Fruit fly (Drosophila melanogaster) whole organism, adult: ENCODE results near the gene CG10479.

Experiments used
- CG11617 ChIP-seq: fragments of 200-800 bp; sonication (Bioruptor generic); optimal IDR thresholded peaks from 2 replicates; lab custom pipeline; 2017; ENCODE audit warnings: mild to moderate bottlenecking, missing biosample characterization, missing genetic modification reagents, missing genetic modification characterization
- CG12768 ChIP-seq: fragments of 200-800 bp; sonication (Bioruptor generic); optimal IDR thresholded peaks from 2 replicates; lab custom pipeline; 2017; ENCODE audit warnings: missing biosample characterization, missing genetic modification characterization, mild to moderate bottlenecking, moderate library complexity, missing genetic modification reagents
- CG14711 ChIP-seq: fragments of 200-800 bp; sonication (Bioruptor generic); optimal IDR thresholded peaks from 2 replicates; lab custom pipeline; 2018; ENCODE audit warnings: missing biosample characterization, mild to moderate bottlenecking, missing genetic modification characterization, moderate library complexity
- CG1620 ChIP-seq: fragments of 200-800 bp; sonication (Bioruptor generic); optimal IDR thresholded peaks from 2 replicates; lab custom pipeline; 2016; ENCODE audit warnings: missing biosample characterization, missing genetic modification characterization
- CG33017 ChIP-seq: fragments of 200-800 bp; sonication (Bioruptor generic); optimal IDR thresholded peaks from 2 replicates; lab custom pipeline; 2018; ENCODE audit warnings: missing biosample characterization, mild to moderate bottlenecking, missing genetic modification characterization, moderate library complexity
- CG5204 ChIP-seq: fragments of 200-800 bp; sonication (Bioruptor generic); optimal IDR thresholded peaks from 2 replicates; lab custom pipeline; 2016; ENCODE audit warnings: missing biosample characterization, missing genetic modification characterization
- CG7045 ChIP-seq: fragments of 200-800 bp; sonication (Bioruptor generic); optimal IDR thresholded peaks from 2 replicates; lab custom pipeline; 2017; ENCODE audit warnings: missing biosample characterization, mild to moderate bottlenecking, missing genetic modification characterization
- CG7101 ChIP-seq: fragments of 200-800 bp; sonication (Bioruptor generic); optimal IDR thresholded peaks from 2 replicates; lab custom pipeline; 2018; ENCODE audit warnings: missing biosample characterization, mild to moderate bottlenecking, missing genetic modification characterization, moderate library complexity
- Clk ChIP-seq: fragments of 200-800 bp; sonication (Bioruptor generic); optimal IDR thresholded peaks from 2 replicates; lab custom pipeline; 2017; ENCODE audit warnings: missing biosample characterization, missing genetic modification characterization
- Crg-1 ChIP-seq: fragments of 200-800 bp; sonication (Bioruptor generic); optimal IDR thresholded peaks from 2 replicates; lab custom pipeline; 2016; ENCODE audit warnings: missing biosample characterization, missing genetic modification characterization
- Hr96 ChIP-seq: fragments of 200-800 bp; sonication (Bioruptor generic); optimal IDR thresholded peaks from 2 replicates; lab custom pipeline; 2016; ENCODE audit warnings: missing biosample characterization, missing genetic modification characterization
- Mnt ChIP-seq: fragments of 200-800 bp; sonication (Bioruptor generic); optimal IDR thresholded peaks from 2 replicates; lab custom pipeline; 2016; ENCODE audit warnings: missing biosample characterization, mild to moderate bottlenecking, missing genetic modification characterization
- bab1 ChIP-seq: fragments of 200-800 bp; sonication (Bioruptor generic); optimal IDR thresholded peaks from 3 replicates; lab custom pipeline; 2019; ENCODE audit warnings: missing biosample characterization, mild to moderate bottlenecking, missing genetic modification characterization, moderate library complexity
- cic ChIP-seq: fragments of 200-800 bp; sonication (Bioruptor generic); optimal IDR thresholded peaks from 2 replicates; lab custom pipeline; 2017; ENCODE audit warnings: missing biosample characterization, mild to moderate bottlenecking, missing genetic modification characterization, moderate library complexity
- cnc ChIP-seq, 2 experiments: fragments of >200 bp; optimal IDR thresholded peaks; 2 replicates each; lab custom pipeline; 2017
- kay ChIP-seq: fragments of 200-800 bp; sonication (Bioruptor generic); peaks from one replicate; lab custom pipeline; 2016; ENCODE audit warnings: missing biosample characterization, missing genetic modification characterization, borderline replicate concordance
- ovo ChIP-seq: fragments of 200-800 bp; sonication (Bioruptor generic); optimal IDR thresholded peaks from 2 replicates; lab custom pipeline; 2016; ENCODE audit warnings: missing biosample characterization, missing genetic modification characterization
- pad ChIP-seq: fragments of 200-800 bp; sonication (Bioruptor generic); optimal IDR thresholded peaks from 3 replicates; lab custom pipeline; 2017; ENCODE audit warnings: missing biosample characterization, missing genetic modification characterization, mild to moderate bottlenecking, moderate library complexity, missing genetic modification reagents
- tj ChIP-seq: fragments of 200-800 bp; sonication (Bioruptor generic); optimal IDR thresholded peaks from 3 replicates; lab custom pipeline; 2017; ENCODE audit warnings: missing biosample characterization, mild to moderate bottlenecking, missing genetic modification characterization, moderate library complexity
- toe ChIP-seq: fragments of 200-800 bp; sonication (Bioruptor generic); optimal IDR thresholded peaks from 2 replicates; lab custom pipeline; 2016; ENCODE audit warnings: missing biosample characterization, missing genetic modification characterization

CG10479 gene

dm6 chr3L:5941086-5941485 lies 34.7 kb downstream of the CG10479 start:
- TF ChIP-seq ovo (GFP tag; lab: Kevin White, UChicago) (no peak), tj (no peak), bab1 (no peak), CG33017 (no peak), cnc (optimal IDR thresholded peaks at IDR 0.05; lab: Kevin White, UChicago) (no peak), CG12768 (no peak), Mnt (GFP tag; lab: Kevin White, UChicago) (no peak), kay (GFP tag; lab: Kevin White, UChicago) (no peak), CG7045 (GFP tag; lab: Kevin White, UChicago) (no peak), pad (GFP tag; lab: Kevin White, UChicago) (no peak), cic (GFP tag; lab: Kevin White, UChicago) (no peak), CG5204 (GFP tag; lab: Kevin White, UChicago) (no peak), Clk (no peak), Hr96 (no peak), Crg-1 (GFP tag; lab: Kevin White, UChicago) (no peak)

dm6 chr3L:5940431-5940830 lies 35.4 kb downstream of the CG10479 start:
- no peak for TF ChIP-seq Hr96
- TF ChIP-seq CG33017: no peak
- no peak for TF ChIP-seq toe (GFP tag; lab: Kevin White, UChicago)
- TF ChIP-seq pad (GFP tag; lab: Kevin White, UChicago): no peak
- TF ChIP-seq Crg-1 (GFP tag; lab: Kevin White, UChicago): no peak
- TF ChIP-seq tj: no peak
- no peak for TF ChIP-seq CG14711 (tag; lab: Kevin White, UChicago)
- no peak for TF ChIP-seq kay (GFP tag; lab: Kevin White, UChicago)
- no peak for TF ChIP-seq Clk
- TF ChIP-seq CG12768: no peak
- TF ChIP-seq bab1: no peak
- no peak for TF ChIP-seq ovo (GFP tag; lab: Kevin White, UChicago)
- TF ChIP-seq CG7101: no peak
- no peak for TF ChIP-seq CG1620 (GFP tag; lab: Kevin White, UChicago)
- TF ChIP-seq CG11617 (GFP tag; lab: Kevin White, UChicago): no peak
- TF ChIP-seq CG7045 (GFP tag; lab: Kevin White, UChicago): no peak
- TF ChIP-seq cic (GFP tag; lab: Kevin White, UChicago): no peak
- TF ChIP-seq CG5204 (GFP tag; lab: Kevin White, UChicago): no peak

- TF ChIP-seq Crg-1 (GFP tag; lab: Kevin White, UChicago) (peak; percentile 25), bab1 (peak; percentile 21), Hr96 (peak; percentile 26), toe (GFP tag; lab: Kevin White, UChicago) (peak; percentile 15), CG14711 (tag; lab: Kevin White, UChicago) (peak; percentile 72), CG7101 (peak; percentile 9), pad (GFP tag; lab: Kevin White, UChicago) (no peak), CG1620 (GFP tag; lab: Kevin White, UChicago) (no peak), kay (GFP tag; lab: Kevin White, UChicago) (no peak)
Observed at dm6 chr3L:5932363-5932914, 43.4 kb downstream of the CG10479 start, which contains the start of gene Rcc1. TSS of gene Rcc1 (minus strand) at chr3L:5932773.

dm6 chr3L:5927536-5927935 lies 48.3 kb downstream of the CG10479 start:
- TF ChIP-seq cnc (optimal IDR thresholded peaks at IDR 0.05; lab: Kevin White, UChicago): no peak
- TF ChIP-seq CG14711 (tag; lab: Kevin White, UChicago): peak; percentile 83

- no peak for TF ChIP-seq CG11617 (GFP tag; lab: Kevin White, UChicago)
- no peak for TF ChIP-seq Clk
- peak; percentile 67 for TF ChIP-seq CG33017
- TF ChIP-seq bab1: peak; percentile 67
- TF ChIP-seq tj: peak; percentile 68
- peak; percentile 44 for TF ChIP-seq CG7045 (GFP tag; lab: Kevin White, UChicago)
- TF ChIP-seq CG12768: peak; percentile 68
- TF ChIP-seq Mnt (GFP tag; lab: Kevin White, UChicago): peak; percentile 22
- no peak for TF ChIP-seq CG5204 (GFP tag; lab: Kevin White, UChicago)
- no peak for TF ChIP-seq toe (GFP tag; lab: Kevin White, UChicago)
- TF ChIP-seq CG14711 (tag; lab: Kevin White, UChicago): peak; percentile 14
- TF ChIP-seq cnc (optimal IDR thresholded peaks at IDR 0.05; lab: Kevin White, UChicago): no peak
- TF ChIP-seq ovo (GFP tag; lab: Kevin White, UChicago): peak; percentile 98
- peak; percentile 33 for TF ChIP-seq pad (GFP tag; lab: Kevin White, UChicago)
- TF ChIP-seq cic (GFP tag; lab: Kevin White, UChicago): peak; percentile 97
- TF ChIP-seq CG7101: peak; percentile 59
- no peak for TF ChIP-seq kay (GFP tag; lab: Kevin White, UChicago)
- no peak for TF ChIP-seq CG1620 (GFP tag; lab: Kevin White, UChicago)
Observed at dm6 chr3L:5926015-5926988, 49.5 kb downstream of the CG10479 start.

- no peak for TF ChIP-seq CG7101
- no peak for TF ChIP-seq CG7045 (GFP tag; lab: Kevin White, UChicago)
- TF ChIP-seq Clk: no peak
- no peak for TF ChIP-seq Crg-1 (GFP tag; lab: Kevin White, UChicago)
- peak; percentile 42 for TF ChIP-seq Mnt (GFP tag; lab: Kevin White, UChicago)
- TF ChIP-seq pad (GFP tag; lab: Kevin White, UChicago): no peak
- no peak for TF ChIP-seq bab1
- no peak for TF ChIP-seq CG14711 (tag; lab: Kevin White, UChicago)
- no peak for TF ChIP-seq CG11617 (GFP tag; lab: Kevin White, UChicago)
- no peak for TF ChIP-seq CG1620 (GFP tag; lab: Kevin White, UChicago)
- TF ChIP-seq cnc (optimal IDR thresholded peaks at IDR 0.05; lab: Kevin White, UChicago): no peak
- no peak for TF ChIP-seq CG5204 (GFP tag; lab: Kevin White, UChicago)
- no peak for TF ChIP-seq toe (GFP tag; lab: Kevin White, UChicago)
- no peak for TF ChIP-seq kay (GFP tag; lab: Kevin White, UChicago)
- peak; percentile 79 for TF ChIP-seq ovo (GFP tag; lab: Kevin White, UChicago)
- TF ChIP-seq CG33017: no peak
- no peak for TF ChIP-seq tj
- TF ChIP-seq CG12768: peak; percentile 41
- peak; percentile 39 for TF ChIP-seq cic (GFP tag; lab: Kevin White, UChicago)
- TF ChIP-seq Hr96: peak; percentile 43
Observed at dm6 chr3L:5923646-5924122, 52.1 kb downstream of the CG10479 start, which contains the start of gene CG33523. TSS of gene CG33523 (plus strand) at chr3L:5923862.
